Worm (Caenorhabditis elegans) whole organism, mixed stage, embryonic: Measurements from ENCODE around the gene gex-5.

Source experiments
- mab-5 ChIP-seq: fragments of 150-350 bp; optimal IDR thresholded peaks from 2 replicates; lab custom pipeline; 2014; ENCODE audit warnings: missing biosample characterization, missing genetic modification characterization
- nhr-12 ChIP-seq: fragments of 150-350 bp; optimal IDR thresholded peaks from 2 replicates; lab custom pipeline; 2014; ENCODE audit warnings: missing biosample characterization, missing genetic modification characterization
- nhr-237 ChIP-seq: fragments of 150-350 bp; optimal IDR thresholded peaks from 2 replicates; lab custom pipeline; 2014; ENCODE audit warnings: missing biosample characterization, missing genetic modification characterization
- snpc-4 ChIP-seq: fragments of 150-350 bp; optimal IDR thresholded peaks from 2 replicates; lab custom pipeline; 2014; ENCODE audit warnings: missing biosample characterization, missing genetic modification characterization
- unc-62 ChIP-seq: fragments of 150-350 bp; optimal IDR thresholded peaks from 2 replicates; lab custom pipeline; 2014; ENCODE audit warnings: missing biosample characterization, missing genetic modification reagents, missing genetic modification characterization

ce11 chrIII:4739975-4740374, 41.8 kb downstream of the gex-5 start, which contains the start of gene ras-2:
- no peak for TF ChIP-seq mab-5
- TF ChIP-seq nhr-237 (tag; lab: Kevin White, UChicago) = no peak
- no peak for TF ChIP-seq snpc-4 (tag; lab: Kevin White, UChicago)
- TF ChIP-seq unc-62 (GFP tag; lab: Kevin White, UChicago) = no peak
- no peak for TF ChIP-seq nhr-12 (tag; lab: Kevin White, UChicago)
